Fruit fly (Drosophila melanogaster): ENCODE data around the gene CG11454.

Gene CG11454

DNA sequence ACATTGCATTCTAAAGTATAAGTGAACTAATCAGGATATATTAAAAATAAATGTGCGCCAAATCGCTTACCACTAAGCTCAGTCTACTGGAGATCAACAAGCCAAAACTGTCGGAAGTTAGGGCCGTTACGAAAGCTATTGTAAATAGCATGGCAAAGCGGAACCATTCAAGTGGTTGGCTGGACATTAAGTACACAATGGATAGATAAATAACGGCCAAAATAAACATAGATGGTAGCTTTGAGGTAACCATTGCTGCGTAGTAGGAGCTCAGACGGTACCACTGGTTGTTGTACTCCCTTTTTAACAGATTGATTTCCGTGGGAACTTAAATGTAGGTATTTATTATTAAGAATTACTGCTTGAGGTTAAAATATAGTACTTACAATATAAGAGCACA lies 25.4 kb upstream of the CG11454 start:
- TF ChIP-seq psq (optimal IDR thresholded peaks at IDR 0.05) (no peak), Dll (optimal IDR thresholded peaks at IDR 0.05) (no peak), pan (optimal IDR thresholded peaks at IDR 0.05) (no peak), usp (GFP tag; optimal IDR thresholded peaks at IDR 0.05) (no peak), CG8478 (optimal IDR thresholded peaks at IDR 0.05) (no peak), EcR (GFP tag; optimal IDR thresholded peaks at IDR 0.05) (no peak)

dm6 chr2L:120492-121455 lies 22.3 kb upstream of the CG11454 start:
- TF ChIP-seq usp (GFP tag; optimal IDR thresholded peaks at IDR 0.05) (no peak), Dll (optimal IDR thresholded peaks at IDR 0.05) (no peak), pan (optimal IDR thresholded peaks at IDR 0.05) (no peak), psq (optimal IDR thresholded peaks at IDR 0.05) (no peak), EcR (GFP tag; optimal IDR thresholded peaks at IDR 0.05) (no peak), CG8478 (optimal IDR thresholded peaks at IDR 0.05) (no peak)

DNA sequence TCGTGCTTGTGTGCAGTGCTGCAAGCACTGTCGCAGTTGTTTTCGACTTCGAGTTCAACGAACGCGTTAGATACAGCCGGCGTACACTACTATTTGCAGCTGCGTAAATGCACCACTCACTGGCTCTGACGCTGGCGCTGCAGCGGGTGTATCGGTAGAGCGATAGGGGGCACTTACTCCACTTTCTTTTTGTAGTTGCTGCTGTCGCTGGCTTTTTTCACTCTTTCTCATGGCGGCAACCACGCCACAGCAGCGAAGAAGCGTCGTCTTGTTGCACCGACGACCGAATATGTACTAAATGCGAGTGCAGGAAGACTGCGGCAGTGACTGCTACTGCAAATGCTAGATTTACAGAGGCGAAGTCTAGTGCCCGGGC lies 21.7 kb upstream of the CG11454 start, which contains the start of gene CG4822:
TSS of gene CG4822 (minus strand) at position 299 of the 376 bp plus-strand sequence.
- TF ChIP-seq EcR (GFP tag; optimal IDR thresholded peaks at IDR 0.05) (peak in 1 of 2 experiments; percentile 91), Dll (optimal IDR thresholded peaks at IDR 0.05) (no peak)

- no peak for TF ChIP-seq EcR (GFP tag; optimal IDR thresholded peaks at IDR 0.05)
- no peak for TF ChIP-seq CG8478 (optimal IDR thresholded peaks at IDR 0.05)
- no peak for TF ChIP-seq Dll (optimal IDR thresholded peaks at IDR 0.05)
- no peak for TF ChIP-seq psq (optimal IDR thresholded peaks at IDR 0.05)
- TF ChIP-seq pan (optimal IDR thresholded peaks at IDR 0.05) = no peak
- TF ChIP-seq usp (GFP tag; optimal IDR thresholded peaks at IDR 0.05) = no peak
These were observed 20.7 kb upstream of the CG11454 start for dm6 chr2L:122167-123006.

DNA sequence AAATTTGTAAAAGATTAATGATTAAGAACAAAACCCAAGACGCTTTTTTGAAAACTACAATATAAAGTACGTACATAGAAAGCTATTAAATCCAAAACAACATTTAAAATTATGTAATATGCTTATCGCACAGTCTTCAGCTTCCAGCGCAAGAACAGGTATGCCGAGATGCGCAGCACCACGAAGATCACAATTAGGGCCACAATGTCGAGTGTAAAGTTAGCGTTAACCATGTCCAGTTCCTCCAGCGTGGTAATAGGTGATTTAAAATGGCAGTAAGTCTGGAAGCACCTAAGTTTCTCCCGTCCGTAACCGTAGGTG lies 20.2 kb upstream of the CG11454 start:
- TF ChIP-seq CG8478 (optimal IDR thresholded peaks at IDR 0.05) (no peak), EcR (GFP tag; optimal IDR thresholded peaks at IDR 0.05) (no peak), pan (optimal IDR thresholded peaks at IDR 0.05) (no peak), psq (optimal IDR thresholded peaks at IDR 0.05) (no peak), usp (GFP tag; optimal IDR thresholded peaks at IDR 0.05) (no peak)

DNA sequence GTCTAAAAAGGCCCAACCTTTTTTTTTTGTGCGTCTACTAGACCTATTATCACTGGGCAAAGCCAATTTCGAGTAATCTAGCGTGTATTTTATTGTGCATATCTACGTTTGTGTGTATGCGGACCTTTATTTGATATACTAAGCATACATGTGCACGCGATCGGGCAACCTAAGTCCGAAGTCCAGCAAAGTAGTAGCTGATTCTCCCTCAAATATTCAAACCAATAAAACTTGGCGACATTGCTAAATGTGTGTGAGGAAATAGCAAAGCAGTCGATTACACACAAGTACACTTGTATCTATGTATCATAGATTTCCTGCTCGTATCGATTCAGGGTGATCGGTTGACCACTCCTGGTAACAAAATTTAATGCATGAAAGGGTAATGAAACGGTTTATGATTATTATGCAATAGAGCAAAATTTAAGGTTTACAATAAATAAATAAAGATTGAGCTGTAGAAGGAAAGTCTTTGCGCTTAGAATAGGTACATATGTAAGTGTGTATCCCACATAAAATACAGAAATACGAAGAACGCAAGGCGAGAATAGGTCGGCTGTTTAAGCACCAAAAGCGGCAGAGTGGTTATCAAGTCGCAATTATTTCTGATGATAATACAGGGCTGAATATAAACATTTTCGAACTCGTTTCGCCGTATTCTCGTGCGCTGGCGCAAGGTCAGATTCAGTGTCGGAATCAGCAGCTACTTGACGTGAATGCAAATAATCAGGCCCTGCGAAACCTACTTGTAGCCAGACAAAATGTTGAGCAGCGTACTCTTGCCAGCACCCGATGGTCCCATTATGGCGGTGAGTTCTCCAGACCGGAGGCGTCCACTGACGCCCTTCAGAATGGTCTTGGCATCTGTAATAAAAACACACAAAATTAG lies 17.5 kb upstream of the CG11454 start:
- TF ChIP-seq CG8478 (optimal IDR thresholded peaks at IDR 0.05) (no peak), Dll (optimal IDR thresholded peaks at IDR 0.05) (no peak), usp (GFP tag; optimal IDR thresholded peaks at IDR 0.05) (no peak), EcR (GFP tag; optimal IDR thresholded peaks at IDR 0.05) (no peak)

DNA sequence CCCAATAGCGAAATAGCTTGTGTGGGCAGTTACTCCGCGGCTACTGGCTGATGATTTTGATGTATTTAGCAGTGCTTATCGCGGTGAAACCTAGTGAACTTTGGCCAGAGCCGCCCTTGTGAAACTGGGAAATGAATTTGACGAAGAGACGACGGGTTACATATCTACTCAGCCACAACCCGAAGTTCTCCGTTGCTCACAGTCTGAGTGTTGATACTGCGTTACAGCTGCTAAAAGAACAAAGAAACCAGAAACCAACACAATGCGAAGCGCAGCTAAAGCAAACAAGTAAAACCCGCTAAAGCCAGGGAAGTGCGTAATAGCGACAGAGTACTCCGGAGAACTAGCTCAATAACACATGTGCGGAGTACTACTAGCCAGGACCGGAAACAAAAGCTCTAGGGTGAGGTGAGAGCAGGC lies 14.8 kb upstream of the CG11454 start:
- TF ChIP-seq CG8478 (optimal IDR thresholded peaks at IDR 0.05) (no peak), usp (GFP tag; optimal IDR thresholded peaks at IDR 0.05) (no peak)

DNA sequence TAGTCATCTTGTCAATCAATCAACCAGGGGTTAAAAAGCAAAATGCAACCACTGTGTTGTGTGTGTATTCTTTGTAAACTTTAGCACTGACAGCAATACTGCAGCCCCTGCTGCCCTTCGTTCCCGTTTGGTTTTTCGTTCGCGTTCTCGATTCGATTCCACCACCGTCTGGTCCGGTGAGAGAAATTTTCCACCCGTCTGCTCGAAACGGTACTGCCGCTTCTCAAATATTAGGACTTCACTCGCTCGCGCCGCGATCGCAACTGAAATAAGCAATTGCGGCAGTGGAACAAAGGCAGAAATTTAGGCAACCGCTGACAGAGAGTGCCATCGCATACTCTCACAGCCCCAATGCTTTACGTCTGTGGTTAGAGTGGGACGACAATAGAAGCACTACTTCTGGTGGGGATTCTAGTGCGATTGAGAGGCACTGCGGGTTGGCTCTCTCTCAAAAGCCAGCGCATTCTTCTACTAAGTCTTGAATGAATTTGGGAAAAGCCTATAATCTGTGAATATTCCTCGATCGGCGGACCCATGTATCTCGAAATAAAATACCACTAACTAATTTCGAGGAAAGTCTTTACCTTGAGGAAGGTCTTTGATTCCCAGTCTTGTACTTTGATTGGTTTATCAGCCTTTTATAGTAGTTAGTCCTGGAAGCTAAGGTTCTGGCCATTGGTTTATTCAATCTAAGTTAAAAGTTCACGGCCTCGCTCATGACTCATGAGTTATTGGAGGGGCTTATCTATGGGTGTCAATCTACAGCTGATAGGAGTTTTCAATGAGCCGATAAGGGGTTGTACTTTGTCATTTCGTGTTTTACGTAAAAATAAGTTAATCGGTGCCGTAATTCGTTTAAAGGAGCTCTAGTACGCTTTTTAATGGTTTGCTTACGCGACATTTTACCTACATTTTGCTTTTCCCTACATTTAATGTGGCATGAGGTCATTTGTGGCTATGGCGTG lies 13.9 kb upstream of the CG11454 start:
- TF ChIP-seq EcR (GFP tag; optimal IDR thresholded peaks at IDR 0.05) = no peak
- peak; percentile 58 for TF ChIP-seq CG8478 (optimal IDR thresholded peaks at IDR 0.05)
- no peak for TF ChIP-seq usp (GFP tag; optimal IDR thresholded peaks at IDR 0.05)

DNA sequence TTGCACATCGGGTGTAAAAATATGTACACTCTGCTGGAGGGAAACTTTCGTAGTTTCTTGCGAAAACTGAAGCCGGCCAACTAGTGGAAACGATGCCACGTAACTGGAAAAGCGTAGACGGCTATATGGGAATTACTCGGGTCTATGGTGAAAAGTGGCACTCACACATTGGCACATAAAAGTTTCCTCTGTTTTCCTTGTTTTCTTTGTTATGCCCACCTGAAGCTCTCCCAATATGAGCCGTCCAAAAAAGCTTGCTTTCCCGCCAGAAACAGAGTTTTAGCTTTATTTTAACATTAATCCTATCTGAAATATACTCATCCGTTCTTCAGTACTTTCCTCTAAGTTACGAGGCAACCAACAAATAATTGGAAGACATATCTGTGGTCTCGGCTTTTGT lies 12.4 kb upstream of the CG11454 start, which contains the start of gene CG3164:
TSS of gene CG3164 (minus strand) at position 101 of the 400 bp plus-strand sequence.
- TF ChIP-seq EcR (GFP tag; optimal IDR thresholded peaks at IDR 0.05) = no peak

DNA sequence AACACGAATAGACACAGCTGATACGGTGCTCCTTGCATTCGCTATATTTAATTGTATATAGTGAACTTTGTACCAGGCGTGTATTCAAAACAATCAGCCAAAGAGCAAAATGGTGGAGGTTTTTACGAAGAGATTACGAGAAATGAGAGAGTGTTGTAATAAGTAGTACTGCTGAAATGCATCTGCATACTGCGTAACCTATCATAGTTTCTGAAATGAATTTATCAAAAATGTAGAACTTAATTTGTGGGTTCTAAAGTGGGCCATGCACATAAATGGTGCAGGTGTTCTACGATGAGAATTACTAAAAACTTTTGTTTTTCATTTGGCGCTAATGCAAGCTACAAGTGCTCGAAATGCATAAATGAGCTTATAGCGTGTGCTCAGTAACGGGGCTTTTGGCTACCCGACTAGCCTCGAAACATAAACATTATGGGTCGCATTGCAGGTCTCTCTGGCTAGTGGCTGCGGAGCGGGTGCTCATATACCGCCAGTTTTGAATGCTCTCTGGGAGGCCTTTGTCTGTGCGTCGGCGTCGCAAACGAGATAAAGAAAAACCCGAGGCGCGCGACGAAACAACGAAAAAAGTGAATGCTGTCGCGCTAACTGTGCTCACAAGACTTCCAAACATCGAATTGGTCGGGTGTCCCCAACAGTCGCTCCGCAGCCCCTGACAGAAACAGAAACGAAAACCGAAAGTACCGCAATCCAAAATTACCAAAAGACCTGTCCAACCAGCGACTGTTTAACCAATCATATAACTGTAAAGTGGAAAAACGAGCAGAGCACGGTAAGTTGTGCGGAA lies 11.5 kb upstream of the CG11454 start, which contains the start of gene Gs1:
TSS of gene Gs1 (plus strand) at position 612 of the 805 bp plus-strand sequence.
- TF ChIP-seq EcR (GFP tag; optimal IDR thresholded peaks at IDR 0.05) (no peak), psq (optimal IDR thresholded peaks at IDR 0.05) (no peak), CG8478 (optimal IDR thresholded peaks at IDR 0.05) (no peak)
